Fruit fly (Drosophila melanogaster) Kc167 (cell line): ENCODE data around the gene CG15515.

Experiments
- Myc ChIP-seq: fragments of >200 bp; optimal IDR thresholded peaks from 2 replicates; lab custom pipeline; 2017; ENCODE audit warnings: missing external identifiers
- Sin3A ChIP-seq: fragments of >200 bp; optimal IDR thresholded peaks from 2 replicates; lab custom pipeline; 2018; ENCODE audit warnings: missing external identifiers
- h ChIP-seq: fragments of >200 bp; optimal IDR thresholded peaks from 3 replicates; lab custom pipeline; 2018; ENCODE audit warnings: missing external identifiers
- insv ChIP-seq: fragments of >200 bp; optimal IDR thresholded peaks from 3 replicates; lab custom pipeline; 2018; ENCODE audit warnings: missing external identifiers
- psq ChIP-seq: fragments of >200 bp; optimal IDR thresholded peaks from 2 replicates; lab custom pipeline; 2017; ENCODE audit warnings: missing external identifiers
- ttk ChIP-seq: sonication (Bioruptor generic); optimal IDR thresholded peaks from 2 replicates; lab custom pipeline; 2017; ENCODE audit warnings: missing external identifiers

The CG15515 gene

DNA sequence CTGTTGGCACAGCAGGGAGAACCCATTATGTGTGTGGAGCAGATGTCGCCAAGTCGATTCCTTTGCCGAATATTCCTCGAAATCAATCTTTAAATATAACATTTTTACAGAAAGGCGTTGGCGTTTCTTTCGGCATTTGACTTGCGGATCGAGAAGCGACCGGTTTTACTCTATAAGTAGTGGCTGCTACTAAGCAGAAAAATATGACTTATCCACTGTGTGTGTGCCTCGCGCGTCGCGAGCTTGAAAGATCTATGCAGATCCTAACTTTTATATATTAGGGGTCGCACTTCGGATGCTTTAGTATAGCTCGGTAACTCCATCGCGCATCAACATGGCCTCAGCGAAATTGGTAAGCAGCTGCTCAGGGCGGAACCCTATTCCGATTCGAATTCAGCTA lies at the start of gene CG15515:
Gene CG15515, plus strand, starts transcription at position 301 of the 400 bp plus-strand sequence.
- TF ChIP-seq psq (no peak), ttk (no peak), h (lab: Kevin White, UChicago) (no peak), insv (lab: Kevin White, UChicago) (no peak), Myc (lab: Kevin White, UChicago) (no peak), Sin3A (no peak)

DNA sequence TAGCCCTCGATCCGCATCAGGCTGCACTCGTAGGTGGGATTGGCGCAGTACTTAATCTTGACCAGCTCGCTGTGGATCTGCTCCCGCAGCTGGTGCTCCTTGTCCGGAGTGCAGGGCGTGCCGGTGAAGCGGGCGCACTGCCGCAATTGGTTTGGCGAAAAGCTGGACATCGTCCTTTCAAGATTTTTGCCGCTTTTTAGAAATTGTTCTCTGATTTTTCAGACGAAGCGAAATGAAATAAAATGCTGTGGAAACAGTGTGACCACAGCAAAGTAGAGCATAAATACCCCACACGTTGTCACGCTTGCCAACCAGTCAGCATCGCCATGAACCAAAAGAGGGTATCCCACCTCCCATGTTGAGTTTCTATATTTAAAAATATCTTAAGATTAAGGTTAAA lies 48.0 kb upstream of the CG15515 start, which contains the start of gene dgt1:
Gene dgt1, minus strand, starts transcription at position 264 of the 400 bp plus-strand sequence.
- TF ChIP-seq psq (no peak), h (lab: Kevin White, UChicago) (no peak), Sin3A (no peak), insv (lab: Kevin White, UChicago) (no peak), ttk (no peak), Myc (lab: Kevin White, UChicago) (no peak)

DNA sequence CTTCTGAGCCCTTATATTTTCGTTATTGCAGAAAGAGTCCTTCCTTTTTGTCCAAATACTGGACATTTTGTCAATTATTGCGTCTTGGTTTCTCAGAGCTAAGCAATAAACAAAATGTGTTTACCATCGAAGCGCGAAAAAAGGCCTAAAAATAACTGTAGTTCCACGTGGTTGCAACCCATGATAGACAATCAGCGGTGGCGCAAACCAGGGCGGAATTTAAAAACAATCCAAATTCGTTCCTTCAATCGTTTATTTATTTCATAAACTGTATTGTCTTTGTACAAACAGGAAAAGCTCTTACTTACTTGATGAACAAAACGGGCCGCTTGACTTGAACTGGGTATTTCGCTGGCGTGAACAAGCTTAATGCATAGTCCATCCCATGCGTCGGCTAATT lies 46.5 kb upstream of the CG15515 start, which contains the start of gene CG7824:
Gene CG7824, minus strand, starts transcription at position 131 of the 400 bp plus-strand sequence.
- TF ChIP-seq ttk: no peak

DNA sequence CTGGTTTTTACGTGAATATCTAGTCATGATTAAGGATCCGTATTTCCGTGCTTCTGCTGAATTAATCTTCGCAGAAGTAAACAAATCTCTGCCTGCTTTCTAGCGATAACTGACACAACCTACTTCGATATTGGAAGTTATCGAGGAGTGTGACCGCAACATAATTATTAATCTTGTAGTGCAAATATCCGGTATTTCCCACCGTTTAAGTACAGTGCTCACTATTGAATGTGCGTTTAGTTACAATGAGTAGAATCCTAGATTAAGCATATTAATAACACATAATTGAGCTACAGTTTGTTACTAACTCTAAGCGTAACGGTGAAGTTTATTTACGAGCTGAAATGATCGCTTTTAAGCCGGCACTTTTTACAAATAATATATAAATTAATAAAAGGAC lies 45.5 kb upstream of the CG15515 start:
- TF ChIP-seq insv (lab: Kevin White, UChicago) (no peak), Myc (lab: Kevin White, UChicago) (no peak), Sin3A (no peak), ttk (no peak), h (lab: Kevin White, UChicago) (no peak), psq (no peak)

DNA sequence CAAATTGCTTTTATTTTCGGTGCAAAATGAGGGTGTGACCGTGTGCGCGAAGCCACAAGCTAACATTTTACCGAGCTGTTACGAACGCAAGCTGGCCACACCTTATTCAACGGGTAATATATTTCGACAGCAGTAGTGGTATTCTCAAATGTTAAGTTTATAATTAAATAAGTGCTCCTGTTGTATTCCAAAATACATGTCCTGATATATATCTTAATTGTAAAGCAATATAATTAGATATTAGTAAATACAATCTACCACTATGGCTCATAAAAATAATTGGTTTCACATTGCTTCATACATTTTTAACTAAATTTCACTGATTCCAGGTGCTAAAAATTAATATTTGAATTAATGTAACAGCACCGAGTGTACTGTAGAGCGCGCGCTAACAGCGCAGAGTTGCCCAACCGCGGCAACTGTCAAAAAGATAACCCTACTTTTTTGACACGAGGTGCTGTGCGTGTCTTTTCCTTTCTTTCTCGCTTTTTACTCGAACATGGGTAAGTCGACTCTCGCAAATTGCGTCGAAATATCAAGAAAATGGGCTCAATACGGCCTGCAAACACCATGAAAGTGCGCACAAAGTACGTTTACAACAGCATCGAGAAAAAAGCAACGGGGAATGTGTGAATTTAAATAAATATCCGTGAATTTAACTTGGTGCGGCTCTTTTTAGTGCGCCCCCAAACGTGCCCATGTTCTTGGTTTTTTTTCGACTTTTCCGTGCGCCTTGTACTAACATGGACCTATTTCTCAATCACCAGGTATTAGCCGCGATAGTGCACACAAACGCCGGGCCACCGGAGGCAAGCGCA lies 43.6 kb upstream of the CG15515 start, which contains the start of the genes CG15514 and RpS8:
Gene CG15514, minus strand, starts transcription at position 63 of the 818 bp plus-strand sequence.
Gene RpS8, plus strand, starts transcription at position 151 of the 818 bp plus-strand sequence.
- TF ChIP-seq Sin3A: no peak
- TF ChIP-seq Myc (lab: Kevin White, UChicago): no peak
- TF ChIP-seq psq: no peak
- no peak for TF ChIP-seq ttk
- TF ChIP-seq insv (lab: Kevin White, UChicago): no peak
- no peak for TF ChIP-seq h (lab: Kevin White, UChicago)

DNA sequence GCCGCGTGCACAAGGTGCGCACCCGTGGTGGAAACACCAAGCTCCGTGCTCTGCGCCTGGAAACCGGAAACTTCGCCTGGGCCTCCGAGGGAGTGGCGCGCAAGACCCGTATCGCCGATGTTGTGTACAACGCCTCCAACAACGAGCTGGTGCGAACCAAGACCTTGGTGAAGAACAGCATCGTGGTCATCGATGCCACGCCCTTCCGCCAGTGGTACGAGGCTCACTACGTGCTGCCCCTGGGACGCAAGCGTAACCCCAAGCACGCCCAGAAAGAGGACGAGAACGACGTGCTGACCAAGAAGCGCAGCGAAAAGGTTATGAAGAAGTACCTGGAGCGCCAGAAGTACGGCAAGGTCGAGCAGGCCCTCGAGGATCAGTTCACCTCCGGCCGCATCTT lies 42.5 kb upstream of the CG15515 start:
- TF ChIP-seq Myc (lab: Kevin White, UChicago): no peak
- peak; percentile 80 for TF ChIP-seq ttk
- no peak for TF ChIP-seq psq

DNA sequence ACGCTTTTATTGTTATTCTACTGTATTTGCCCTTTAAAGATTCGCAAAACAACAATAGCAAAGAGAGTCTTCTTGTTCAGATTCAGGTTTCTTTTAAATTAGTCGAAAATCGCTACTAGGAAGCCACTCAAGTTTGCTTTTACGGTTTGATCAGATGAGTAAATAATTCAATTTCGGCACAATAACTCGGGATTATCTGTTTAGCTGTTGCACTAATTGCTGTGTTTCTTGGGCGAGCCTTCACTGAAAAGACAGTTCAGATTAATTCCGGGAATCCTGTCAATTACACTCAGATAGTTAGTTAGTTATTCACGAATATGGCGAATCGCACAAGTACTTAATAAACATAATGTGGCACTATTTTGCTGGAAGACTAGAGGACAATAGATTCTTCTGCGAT lies 38.6 kb upstream of the CG15515 start:
- TF ChIP-seq insv (lab: Kevin White, UChicago): no peak
- TF ChIP-seq Sin3A: no peak
- TF ChIP-seq ttk: no peak
- TF ChIP-seq h (lab: Kevin White, UChicago): no peak
- no peak for TF ChIP-seq psq
- TF ChIP-seq Myc (lab: Kevin White, UChicago): no peak

DNA sequence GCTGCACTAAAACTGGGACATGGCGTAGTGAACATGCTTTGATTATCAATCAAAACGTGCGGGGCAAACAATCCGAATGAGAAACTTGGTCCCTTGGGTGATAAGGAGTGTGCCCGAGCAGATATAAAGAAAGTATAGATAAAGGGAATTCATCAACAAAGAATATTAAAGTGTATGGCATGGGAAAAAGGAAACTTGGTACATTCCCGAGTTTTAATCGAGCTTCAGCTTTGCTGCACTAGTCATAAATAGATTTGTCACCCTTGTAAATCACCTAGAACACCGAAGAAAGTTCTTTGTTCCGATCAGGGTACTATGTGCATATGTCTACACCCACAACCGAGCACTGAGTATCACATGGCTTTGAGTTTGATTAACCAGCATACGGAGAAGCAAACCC lies 37.8 kb upstream of the CG15515 start:
- TF ChIP-seq ttk (no peak), Myc (lab: Kevin White, UChicago) (no peak), Sin3A (no peak), insv (lab: Kevin White, UChicago) (no peak), psq (no peak)

DNA sequence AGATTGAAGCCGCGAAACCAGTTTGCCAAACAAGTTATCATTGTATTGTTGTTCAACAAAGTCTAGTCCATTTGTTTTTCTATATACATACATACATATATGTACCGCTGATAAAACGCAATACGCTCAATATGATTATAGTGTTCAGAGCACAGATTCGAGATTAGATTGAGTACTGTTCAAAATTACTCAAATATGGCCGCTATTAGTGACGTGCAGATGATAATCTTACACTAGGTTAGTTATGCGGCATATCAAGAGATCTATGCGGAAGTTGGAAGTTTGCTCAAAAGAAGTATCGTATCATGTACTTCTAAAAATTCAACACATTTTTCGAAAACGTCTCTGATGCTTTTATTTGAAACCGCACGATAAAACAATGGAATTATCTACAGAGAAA lies 37.4 kb upstream of the CG15515 start:
- TF ChIP-seq insv (lab: Kevin White, UChicago) (no peak), h (lab: Kevin White, UChicago) (no peak), psq (no peak), Sin3A (no peak), Myc (lab: Kevin White, UChicago) (no peak), ttk (no peak)

DNA sequence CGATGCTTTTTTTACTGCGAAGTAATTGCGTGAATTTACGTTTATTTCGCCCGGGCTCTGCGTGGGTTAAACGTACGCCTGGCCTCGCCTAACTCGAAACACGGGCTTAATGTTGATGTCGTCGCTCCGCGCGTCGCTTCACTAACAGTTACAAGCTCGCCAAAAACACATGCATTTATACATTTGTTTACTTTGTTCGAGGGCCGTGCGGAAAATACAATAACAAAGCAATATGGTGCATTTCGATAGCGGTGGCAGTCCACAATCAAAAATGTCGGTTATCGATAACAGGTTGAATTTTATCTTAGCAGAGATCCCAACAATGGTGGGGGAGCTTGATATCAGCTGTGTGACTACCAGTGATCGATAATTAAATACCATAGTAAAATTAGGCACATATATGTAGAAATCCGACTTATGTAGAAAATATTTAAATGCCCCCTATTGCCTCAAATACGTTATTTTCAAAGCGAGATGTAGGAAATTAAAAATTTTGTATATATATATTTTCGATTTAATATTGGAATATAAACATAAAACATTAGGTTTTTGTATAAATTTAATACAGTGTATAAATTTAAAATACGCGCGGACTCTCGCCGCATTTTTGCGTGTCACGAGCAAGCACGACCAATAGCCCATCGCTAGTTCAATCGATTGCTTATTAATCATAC lies 36.5 kb upstream of the CG15515 start, which contains the start of gene Zip99C:
Gene Zip99C, minus strand, starts transcription at position 220 of the 674 bp plus-strand sequence.
- no peak for TF ChIP-seq h (lab: Kevin White, UChicago)
- TF ChIP-seq insv (lab: Kevin White, UChicago): no peak
- no peak for TF ChIP-seq ttk
- no peak for TF ChIP-seq psq
- TF ChIP-seq Myc (lab: Kevin White, UChicago): no peak
- TF ChIP-seq Sin3A: no peak

DNA sequence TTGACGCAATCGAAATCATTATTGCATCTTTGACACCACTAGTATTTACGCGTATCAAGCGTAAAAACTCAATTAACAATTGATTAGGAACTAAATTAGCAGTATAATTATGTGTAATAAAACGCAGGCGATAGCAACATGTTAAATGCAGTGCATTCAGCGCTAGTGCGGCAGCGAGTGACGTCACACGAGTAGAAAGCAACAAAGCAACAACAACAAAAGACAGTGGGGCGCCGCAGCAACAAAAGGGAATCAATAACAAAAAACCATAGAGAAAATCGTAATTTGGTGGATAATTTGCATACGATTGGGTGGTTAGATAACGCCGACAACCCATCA lies 35.9 kb upstream of the CG15515 start, which contains the start of gene CG34133:
Gene CG34133, plus strand, starts transcription at position 16 of the 339 bp plus-strand sequence.
- TF ChIP-seq Sin3A (no peak), insv (lab: Kevin White, UChicago) (no peak), psq (no peak), h (lab: Kevin White, UChicago) (no peak), ttk (no peak), Myc (lab: Kevin White, UChicago) (no peak)

DNA sequence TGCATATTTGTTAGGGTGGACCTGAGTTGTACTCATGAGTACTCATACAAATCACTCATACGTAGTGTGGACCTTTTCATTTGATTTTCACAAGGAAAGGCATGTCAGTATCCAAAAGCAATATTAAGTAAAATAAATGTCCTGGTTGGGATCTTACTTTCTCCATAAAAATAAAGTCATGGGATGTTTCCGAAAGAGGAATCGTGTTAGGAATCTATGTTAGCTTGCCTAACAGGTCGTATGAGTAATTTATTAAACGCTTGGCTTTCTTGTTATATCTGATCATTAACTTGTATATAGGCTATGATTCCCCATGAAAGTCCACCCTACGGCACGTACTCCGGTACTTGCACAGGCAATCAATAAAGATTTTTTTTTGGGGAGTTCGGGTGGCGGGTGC lies 29.4 kb upstream of the CG15515 start:
- TF ChIP-seq h (lab: Kevin White, UChicago): no peak
- no peak for TF ChIP-seq insv (lab: Kevin White, UChicago)
- no peak for TF ChIP-seq Myc (lab: Kevin White, UChicago)
- no peak for TF ChIP-seq Sin3A
- TF ChIP-seq psq: no peak
- TF ChIP-seq ttk: no peak

DNA sequence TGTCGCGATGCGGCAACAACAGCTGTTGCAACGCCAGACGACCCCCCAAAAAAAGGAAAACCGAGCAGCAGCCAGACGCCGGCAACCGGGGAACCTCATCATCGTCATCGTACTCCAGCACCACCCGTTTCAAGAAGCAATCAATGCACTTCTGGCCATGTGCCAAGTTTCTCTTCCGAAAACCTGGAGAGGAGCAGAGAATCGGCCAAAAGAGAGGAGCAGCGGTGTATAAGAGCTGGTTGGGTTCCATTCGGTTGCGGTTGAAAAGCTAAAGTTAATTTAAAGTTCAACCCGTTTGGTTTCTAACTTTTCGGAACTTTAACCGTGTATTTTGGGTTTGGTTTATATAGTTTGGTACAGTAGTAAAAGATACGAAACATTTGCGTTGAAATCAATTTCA lies 29.0 kb upstream of the CG15515 start:
- no peak for TF ChIP-seq psq
